Worm (Caenorhabditis elegans): ENCODE data around the gene rbm-17.
A peak's percentile ranks its signal among the peaks of the same experiment; 100 is the strongest.

The rbm-17 gene

ce11 chrIV:11604909-11605308 lies 33.2 kb upstream of the rbm-17 start, which contains the start of the genes ragc-1 and Y24F12A.1 (continued):
- TF ChIP-seq nhr-10 (tag; optimal IDR thresholded peaks at IDR 0.05) = no peak

ce11 chrIV:11616543-11616942 lies 21.6 kb upstream of the rbm-17 start:
- TF ChIP-seq egl-43 (GFP tag; IDR thresholded peaks at IDR 0.05) = peak; percentile 63; the same call in 1 of the 2 replicates
- TF ChIP-seq mxl-2 (GFP tag; conservative IDR thresholded peaks at IDR 0.05) = peak; percentile 60; the same call in 1 of the 2 replicates
- peak; percentile 97 for TF ChIP-seq set-16 (GFP tag; IDR thresholded peaks at IDR 0.05)

ce11 chrIV:11620909-11621308 lies 17.2 kb upstream of the rbm-17 start, which contains the start of gene dsl-5:
TSS of gene dsl-5 (minus strand) at chrIV:11621009.
- no peak for TF ChIP-seq nhr-237 (tag; optimal IDR thresholded peaks at IDR 0.05)
- no peak for TF ChIP-seq spr-3 (GFP tag; optimal IDR thresholded peaks at IDR 0.05)
- TF ChIP-seq F26F4.8 (GFP tag; conservative IDR thresholded peaks at IDR 0.05) = no peak
- TF ChIP-seq ctbp-1 (GFP tag; IDR thresholded peaks at IDR 0.05) = no peak
- no peak for TF ChIP-seq ceh-44 (GFP tag; IDR thresholded peaks at IDR 0.05)

- no peak for TF ChIP-seq daf-16 (GFP tag; optimal IDR thresholded peaks at IDR 0.05)
- TF ChIP-seq daf-16 (tag; optimal IDR thresholded peaks at IDR 0.05) = peak; percentile 61
- TF ChIP-seq F49E8.2 (tag; optimal IDR thresholded peaks at IDR 0.05; ENCODE audit: borderline replicate concordance) = no peak
- TF ChIP-seq unc-62 (GFP tag; optimal IDR thresholded peaks at IDR 0.05 in 1 of 2) = peak in 1 of 2 experiments; percentile 62
- no peak for TF ChIP-seq unc-62 (tag; optimal IDR thresholded peaks at IDR 0.05)
- TF ChIP-seq dve-1 (tag; optimal IDR thresholded peaks at IDR 0.05; ENCODE audit: insufficient read depth) = peak; percentile 2
- no peak for TF ChIP-seq duxl-1 (tag; optimal IDR thresholded peaks at IDR 0.05; ENCODE audit: poor library complexity)
Observed at ce11 chrIV:11622336-11622735, 15.8 kb upstream of the rbm-17 start.

ce11 chrIV:11623060-11623459 lies 15.1 kb upstream of the rbm-17 start, which contains the start of gene lys-4:
TSS of gene lys-4 (minus strand) at chrIV:11623174.
- TF ChIP-seq mdl-1 (tag; optimal IDR thresholded peaks at IDR 0.05) = no peak
- peak; percentile 42 for TF ChIP-seq dve-1 (tag; optimal IDR thresholded peaks at IDR 0.05; ENCODE audit: insufficient read depth)
- no peak for TF ChIP-seq Y48G9A.11 (GFP tag; IDR thresholded peaks at IDR 0.05)
- TF ChIP-seq unc-39 (tag; optimal IDR thresholded peaks at IDR 0.05) = no peak
- TF ChIP-seq nhr-28 (tag; optimal IDR thresholded peaks at IDR 0.05) = peak; percentile 36
- no peak for TF ChIP-seq cey-2 (tag; optimal IDR thresholded peaks at IDR 0.05; ENCODE audit: borderline replicate concordance, insufficient read depth)
- TF ChIP-seq jun-1 (tag; optimal IDR thresholded peaks at IDR 0.05) = no peak
- no peak for TF ChIP-seq dmd-8 (GFP tag; IDR thresholded peaks at IDR 0.05)
- TF ChIP-seq rbr-2 (tag; optimal IDR thresholded peaks at IDR 0.05) = no peak
- TF ChIP-seq arid-1 (GFP tag; conservative IDR thresholded peaks at IDR 0.05) = no peak
- no peak for TF ChIP-seq sdz-12 (GFP tag; optimal IDR thresholded peaks at IDR 0.05)
- TF ChIP-seq F49E8.2 (tag; optimal IDR thresholded peaks at IDR 0.05; ENCODE audit: borderline replicate concordance) = no peak
- TF ChIP-seq daf-12 (tag; optimal IDR thresholded peaks at IDR 0.05) = no peak
- TF ChIP-seq hif-1 (tag; optimal IDR thresholded peaks at IDR 0.05) = no peak
- TF ChIP-seq hlh-30 (tag; optimal IDR thresholded peaks at IDR 0.05; ENCODE audit: insufficient read depth) = no peak
- TF ChIP-seq ceh-28 (tag; optimal IDR thresholded peaks at IDR 0.05) = no peak
- TF ChIP-seq nhr-111 (GFP tag; optimal IDR thresholded peaks at IDR 0.05) = no peak
- no peak for TF ChIP-seq ceh-44 (GFP tag; IDR thresholded peaks at IDR 0.05)
- TF ChIP-seq nhr-10 (tag; optimal IDR thresholded peaks at IDR 0.05) = no peak
- TF ChIP-seq hlh-11 (tag; optimal IDR thresholded peaks at IDR 0.05) = peak; percentile 30
- TF ChIP-seq dmd-6 (GFP tag; IDR thresholded peaks at IDR 0.05) = peak; percentile 40
- no peak for TF ChIP-seq skn-1 (tag; optimal IDR thresholded peaks at IDR 0.05)
- no peak for TF ChIP-seq snpc-4 (tag; optimal IDR thresholded peaks at IDR 0.05)
- TF ChIP-seq mxl-2 (GFP tag; conservative IDR thresholded peaks at IDR 0.05) = no peak
- TF ChIP-seq nhr-76 (tag; optimal IDR thresholded peaks at IDR 0.05) = no peak
- TF ChIP-seq ceh-20 (GFP tag; IDR thresholded peaks at IDR 0.05) = no peak
- no peak for TF ChIP-seq fos-1 (tag; optimal IDR thresholded peaks at IDR 0.05)
- TF ChIP-seq R02D3.7 (tag; optimal IDR thresholded peaks at IDR 0.05) = no peak
- TF ChIP-seq set-16 (GFP tag; IDR thresholded peaks at IDR 0.05) = no peak
- TF ChIP-seq php-3 (GFP tag; IDR thresholded peaks at IDR 0.05) = no peak
- no peak for TF ChIP-seq saeg-2 (GFP tag; IDR thresholded peaks at IDR 0.05)
- TF ChIP-seq daf-16 (GFP tag; optimal IDR thresholded peaks at IDR 0.05) = no peak
- peak; percentile 33 for TF ChIP-seq daf-16 (tag; optimal IDR thresholded peaks at IDR 0.05)
- TF ChIP-seq ZK546.5 (tag; optimal IDR thresholded peaks at IDR 0.05) = no peak
- TF ChIP-seq F37D6.2 (tag; optimal IDR thresholded peaks at IDR 0.05) = no peak
